Worm (Caenorhabditis elegans) whole organism, mixed stage, embryonic: ENCODE data around the gene clec-162.

ENCODE experiments used
- mep-1 ChIP-seq: fragments of 150-350 bp; optimal IDR thresholded peaks from 2 replicates; lab custom pipeline; 2017; ENCODE audit warnings: missing biosample characterization, missing genetic modification reagents, missing genetic modification characterization, inconsistent platforms
- nhr-28 ChIP-seq: fragments of 150-350 bp; optimal IDR thresholded peaks from 2 replicates; lab custom pipeline; 2014; ENCODE audit warnings: missing biosample characterization, missing genetic modification characterization
- sem-2 ChIP-seq: fragments of 200-800 bp; sonication (Bioruptor generic); optimal IDR thresholded peaks from 2 replicates; lab custom pipeline; 2018; ENCODE audit warnings: mild to moderate bottlenecking, missing genetic modification characterization, missing compliant biosample characterization
- ztf-11 ChIP-seq: fragments of 150-350 bp; optimal IDR thresholded peaks from 2 replicates; lab custom pipeline; 2014; ENCODE audit warnings: missing biosample characterization, missing genetic modification characterization

DNA sequence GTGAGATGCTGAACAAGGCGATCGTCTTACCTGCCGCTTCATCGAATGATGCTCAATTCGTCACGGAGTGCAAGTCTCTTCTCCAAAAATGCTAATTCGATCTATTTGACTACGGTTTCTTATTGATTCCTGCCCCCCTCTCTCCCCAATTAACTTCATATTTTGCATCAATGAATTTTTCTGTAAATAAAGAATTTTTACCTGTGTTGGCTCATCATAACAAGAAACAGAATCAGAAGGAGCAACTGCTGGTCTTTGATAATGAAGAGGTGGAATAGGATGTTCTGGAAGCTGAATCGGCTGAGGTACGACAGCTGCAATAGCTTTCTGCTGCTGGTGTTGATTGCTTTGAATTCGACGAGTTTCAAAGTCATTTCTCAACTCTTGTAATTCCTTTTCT, 35.2 kb upstream of the clec-162 start:
- no peak for TF ChIP-seq nhr-28
- no peak for TF ChIP-seq sem-2 (GFP tag; lab: Kevin White, UChicago)
- TF ChIP-seq mep-1 = no peak
- TF ChIP-seq ztf-11 (tag; lab: Kevin White, UChicago) = no peak
